Worm (Caenorhabditis elegans) whole organism, young adult: ENCODE measurements around the gene C17G10.13.
A peak's percentile ranks its signal among the peaks of the same experiment; 100 is the strongest.

Experiments
- B0261.1 ChIP-seq: sonication (generic microtip); optimal IDR thresholded peaks from 2 replicates; lab custom pipeline; 2016; ENCODE audit warnings: mild to moderate bottlenecking, missing genetic modification characterization, moderate library complexity, missing compliant biosample characterization
- B0336.3 ChIP-seq: fragments of 200-800 bp; sonication (Bioruptor generic); IDR thresholded peaks from 2 replicates; pipeline ENCODE4 v1.3.6; 2022; ENCODE audit warnings: missing genetic modification characterization, missing compliant biosample characterization
- D2030.7 ChIP-seq: fragments of 200-800 bp; sonication (Bioruptor generic); IDR thresholded peaks from 2 replicates; pipeline ENCODE4 v1.3.6; 2022; ENCODE audit warnings: missing genetic modification reagents, missing genetic modification characterization, missing compliant biosample characterization
- F23B12.7 ChIP-seq: sonication (generic microtip); optimal IDR thresholded peaks from 2 replicates; lab custom pipeline; 2017; ENCODE audit warnings: missing genetic modification characterization, mild to moderate bottlenecking, missing compliant biosample characterization, antibody characterized with exemption, moderate library complexity; ENCODE audit not compliant: insufficient read depth
- F39B2.1 ChIP-seq: fragments of 200-800 bp; sonication (Bioruptor generic); IDR thresholded peaks from 2 replicates; pipeline ENCODE4 v1.3.6; 2022; ENCODE audit warnings: missing genetic modification reagents, missing genetic modification characterization, missing compliant biosample characterization
- F55B11.4 ChIP-seq: sonication (generic microtip); optimal IDR thresholded peaks from 2 replicates; lab custom pipeline; 2016; ENCODE audit warnings: missing compliant biosample characterization, missing genetic modification characterization, borderline replicate concordance; ENCODE audit not compliant: insufficient read depth
- K11D2.4 ChIP-seq: fragments of 200-800 bp; sonication (Bioruptor generic); IDR thresholded peaks from 2 replicates; pipeline ENCODE4 v1.3.6; 2022; ENCODE audit warnings: missing genetic modification reagents, missing genetic modification characterization, missing compliant biosample characterization
- Y53F4B.3 ChIP-seq: fragments of 200-800 bp; sonication (Bioruptor generic); IDR thresholded peaks from 2 replicates; pipeline ENCODE4 v1.3.6; 2022; ENCODE audit warnings: missing genetic modification reagents, missing genetic modification characterization, missing compliant biosample characterization
- Y67H2A.10 ChIP-seq: fragments of 200-800 bp; sonication (Bioruptor generic); conservative IDR thresholded peaks from 2 replicates; pipeline ENCODE4 v1.3.6; 2022; ENCODE audit warnings: missing genetic modification reagents, missing genetic modification characterization, missing compliant biosample characterization
- akir-1 ChIP-seq: fragments of 200-800 bp; sonication (Bioruptor generic); optimal IDR thresholded peaks from 2 replicates; lab custom pipeline; 2018; ENCODE audit warnings: mild to moderate bottlenecking, missing genetic modification characterization, moderate library complexity, missing compliant biosample characterization
- ama-1 ChIP-seq, 3 experiments: fragments of 150-350 bp in 1 of 3; sonication (generic microtip) in 2 of 3; optimal IDR thresholded peaks; 2 replicates each; lab custom pipeline; 2014 to 2018; ENCODE audit warnings: missing biosample characterization in 2 of 3, missing genetic modification characterization in 2 of 3, missing genetic modification reagents in 2 of 3
- athp-1 ChIP-seq: sonication (generic microtip); optimal IDR thresholded peaks from 2 replicates; lab custom pipeline; 2017; ENCODE audit warnings: mild to moderate bottlenecking, missing genetic modification characterization, missing compliant biosample characterization
- attf-6 ChIP-seq: fragments of 200-800 bp; sonication (Bioruptor generic); IDR thresholded peaks from 2 replicates; pipeline ENCODE4 v1.3.6; 2022; ENCODE audit warnings: missing genetic modification reagents, missing genetic modification characterization, missing compliant biosample characterization
- bed-1 ChIP-seq: fragments of 200-800 bp; sonication (Bioruptor generic); IDR thresholded peaks from 2 replicates; pipeline ENCODE4 v1.3.6; 2022; ENCODE audit warnings: missing genetic modification reagents, missing genetic modification characterization, missing compliant biosample characterization
- ceh-27 ChIP-seq: fragments of 200-800 bp; sonication (Bioruptor generic); optimal IDR thresholded peaks from 2 replicates; lab custom pipeline; 2018; ENCODE audit warnings: mild to moderate bottlenecking, missing genetic modification characterization, moderate library complexity, missing compliant biosample characterization
- ceh-79 ChIP-seq: sonication (generic microtip); optimal IDR thresholded peaks from 2 replicates; lab custom pipeline; 2017; ENCODE audit warnings: mild to moderate bottlenecking, missing genetic modification characterization, missing compliant biosample characterization
- dox-1 ChIP-seq: fragments of 200-800 bp; sonication (Bioruptor generic); IDR thresholded peaks from 2 replicates; pipeline ENCODE4 v1.3.6; 2022; ENCODE audit warnings: missing genetic modification reagents, missing genetic modification characterization, missing compliant biosample characterization
- efl-1 ChIP-seq: fragments of 150-350 bp; optimal IDR thresholded peaks from 2 replicates; lab custom pipeline; 2014; ENCODE audit warnings: missing biosample characterization, missing genetic modification reagents, missing genetic modification characterization
- egl-44 ChIP-seq: fragments of 200-800 bp; sonication (Bioruptor generic); IDR thresholded peaks from 2 replicates; pipeline ENCODE4 v1.3.6; 2022; ENCODE audit warnings: missing genetic modification reagents, missing genetic modification characterization, missing compliant biosample characterization
- egrh-3 ChIP-seq: fragments of 200-800 bp; sonication (Bioruptor generic); IDR thresholded peaks from 2 replicates; pipeline ENCODE4 v1.3.6; 2022; ENCODE audit warnings: missing genetic modification reagents, missing genetic modification characterization, missing compliant biosample characterization
- gei-17 ChIP-seq: fragments of 200-800 bp; sonication (Bioruptor generic); optimal IDR thresholded peaks from 2 replicates; lab custom pipeline; 2018; ENCODE audit warnings: mild to moderate bottlenecking, missing genetic modification characterization, missing compliant biosample characterization
- hmg-20 ChIP-seq: fragments of 200-800 bp; sonication (Bioruptor generic); IDR thresholded peaks from 2 replicates; pipeline ENCODE4 v1.3.6; 2022; ENCODE audit warnings: missing genetic modification reagents, missing genetic modification characterization, missing compliant biosample characterization
- hrde-1 ChIP-seq: sonication (generic microtip); optimal IDR thresholded peaks from 2 replicates; lab custom pipeline; 2016; ENCODE audit warnings: missing genetic modification characterization, mild to moderate bottlenecking, missing compliant biosample characterization, moderate library complexity, missing genotype, missing genetic modification reagents, borderline replicate concordance
- lag-1 ChIP-seq: fragments of 200-800 bp; sonication (Bioruptor generic); IDR thresholded peaks from 2 replicates; pipeline ENCODE4 v1.3.6; 2022; ENCODE audit warnings: missing genetic modification reagents, missing genetic modification characterization, missing compliant biosample characterization
- let-607 ChIP-seq, 2 experiments: fragments of 200-800 bp in 1 of 2; sonication (Bioruptor generic) in 1 of 2; sonication (generic microtip) in 1 of 2; optimal IDR thresholded peaks; 2 replicates each; lab custom pipeline; 2016 to 2018; ENCODE audit warnings: mild to moderate bottlenecking in 2 of 2, missing compliant biosample characterization in 2 of 2, missing genetic modification characterization in 2 of 2, moderate library complexity in 2 of 2, missing genotype in 1 of 2
- lin-35 ChIP-seq, 3 experiments: fragments of 150-350 bp in 2 of 3; sonication (generic microtip) in 1 of 3; optimal IDR thresholded peaks; 2 replicates each; lab custom pipeline; 2014 to 2018; ENCODE audit warnings: missing biosample characterization in 3 of 3, missing genetic modification characterization in 3 of 3, missing genetic modification reagents in 3 of 3
- lin-40 ChIP-seq: sonication (generic microtip); optimal IDR thresholded peaks from 2 replicates; lab custom pipeline; 2016; ENCODE audit warnings: missing genetic modification characterization, mild to moderate bottlenecking, missing compliant biosample characterization, missing genotype, missing genetic modification reagents
- lin-54 ChIP-seq: fragments of 200-800 bp; sonication (Bioruptor generic); optimal IDR thresholded peaks from 2 replicates; lab custom pipeline; 2018; ENCODE audit warnings: mild to moderate bottlenecking, missing genetic modification characterization, missing compliant biosample characterization
- lir-1 ChIP-seq: fragments of 200-800 bp; sonication (Bioruptor generic); conservative IDR thresholded peaks from 2 replicates; pipeline ENCODE4 v1.3.6; 2022; ENCODE audit warnings: missing genetic modification reagents, missing genetic modification characterization, missing compliant biosample characterization
- madf-10 ChIP-seq: sonication (generic microtip); optimal IDR thresholded peaks from 2 replicates; lab custom pipeline; 2016; ENCODE audit warnings: mild to moderate bottlenecking, missing genetic modification characterization, missing compliant biosample characterization
- madf-8 ChIP-seq: fragments of 200-800 bp; sonication (Bioruptor generic); conservative IDR thresholded peaks from 2 replicates; pipeline ENCODE4 v1.3.6; 2022; ENCODE audit warnings: missing genetic modification reagents, missing genetic modification characterization, missing compliant biosample characterization
- mxl-1 ChIP-seq: sonication (generic microtip); optimal IDR thresholded peaks from 2 replicates; lab custom pipeline; 2016; ENCODE audit warnings: missing genetic modification characterization, missing compliant biosample characterization
- nfyb-1 ChIP-seq: fragments of 200-800 bp; sonication (Bioruptor generic); IDR thresholded peaks from 2 replicates; pipeline ENCODE4 v1.3.6; 2022; ENCODE audit warnings: missing genetic modification reagents, missing genetic modification characterization, missing compliant biosample characterization
- nhr-120 ChIP-seq: fragments of 200-800 bp; sonication (Bioruptor generic); IDR thresholded peaks from 2 replicates; pipeline ENCODE4 v1.3.6; 2022; ENCODE audit warnings: missing genetic modification characterization, missing compliant biosample characterization
- pbrm-1 ChIP-seq: fragments of 200-800 bp; sonication (Bioruptor generic); IDR thresholded peaks from 2 replicates; pipeline ENCODE4 v1.3.6; 2022; ENCODE audit warnings: missing genetic modification reagents, missing genetic modification characterization, missing compliant biosample characterization
- pha-4 ChIP-seq: fragments of 150-350 bp; sonication (generic microtip); optimal IDR thresholded peaks from 2 replicates; lab custom pipeline; 2014; ENCODE audit warnings: missing biosample characterization, missing genetic modification reagents, missing genetic modification characterization
- rec-8 ChIP-seq, 2 experiments: sonication (generic microtip); optimal IDR thresholded peaks; 2 replicates each; lab custom pipeline; 2016; ENCODE audit warnings: mild to moderate bottlenecking in 2 of 2, missing genetic modification characterization in 2 of 2, missing genetic modification reagents in 2 of 2, missing genotype in 2 of 2, missing biosample characterization in 1 of 2, missing compliant biosample characterization in 1 of 2, moderate library complexity in 1 of 2
- repo-1 ChIP-seq: sonication (generic microtip); optimal IDR thresholded peaks from 2 replicates; lab custom pipeline; 2017; ENCODE audit warnings: mild to moderate bottlenecking, missing genetic modification characterization, missing compliant biosample characterization
- sea-2 ChIP-seq: fragments of 200-800 bp; sonication (Bioruptor generic); IDR thresholded peaks from 2 replicates; pipeline ENCODE4 v1.3.6; 2022; ENCODE audit warnings: missing genetic modification characterization, missing compliant biosample characterization
- snpc-3.4 ChIP-seq: sonication (generic microtip); optimal IDR thresholded peaks from 2 replicates; lab custom pipeline; 2017; ENCODE audit warnings: missing genetic modification characterization, mild to moderate bottlenecking, missing compliant biosample characterization, antibody characterized with exemption, moderate library complexity, missing genotype, missing genetic modification reagents
- snpc-4 ChIP-seq, 5 experiments: fragments of 150-350 bp in 1 of 5; sonication (generic microtip) in 4 of 5; optimal IDR thresholded peaks; 2 replicates each; lab custom pipeline; 2014 to 2018; ENCODE audit warnings: missing genetic modification characterization in 5 of 5, missing biosample characterization in 3 of 5, antibody characterized with exemption in 2 of 5, mild to moderate bottlenecking in 2 of 5, missing compliant biosample characterization in 2 of 5, missing genotype in 2 of 5, moderate library complexity in 2 of 5, missing genetic modification reagents in 1 of 5
- somi-1 ChIP-seq: fragments of 200-800 bp; sonication (Bioruptor generic); optimal IDR thresholded peaks from 2 replicates; lab custom pipeline; 2018; ENCODE audit warnings: mild to moderate bottlenecking, missing genetic modification characterization, missing compliant biosample characterization
- ztf-18 ChIP-seq: sonication (generic microtip); optimal IDR thresholded peaks from 2 replicates; lab custom pipeline; 2016; ENCODE audit warnings: missing genotype, mild to moderate bottlenecking, missing genetic modification characterization, missing compliant biosample characterization
- ztf-26 ChIP-seq: sonication (generic microtip); optimal IDR thresholded peaks from 2 replicates; lab custom pipeline; 2017; ENCODE audit warnings: missing genetic modification characterization, missing compliant biosample characterization
- ztf-28 ChIP-seq: fragments of 200-800 bp; sonication (Bioruptor generic); IDR thresholded peaks from 2 replicates; pipeline ENCODE4 v1.3.6; 2022; ENCODE audit warnings: missing genetic modification reagents, missing genetic modification characterization, missing compliant biosample characterization

The C17G10.13 gene

DNA sequence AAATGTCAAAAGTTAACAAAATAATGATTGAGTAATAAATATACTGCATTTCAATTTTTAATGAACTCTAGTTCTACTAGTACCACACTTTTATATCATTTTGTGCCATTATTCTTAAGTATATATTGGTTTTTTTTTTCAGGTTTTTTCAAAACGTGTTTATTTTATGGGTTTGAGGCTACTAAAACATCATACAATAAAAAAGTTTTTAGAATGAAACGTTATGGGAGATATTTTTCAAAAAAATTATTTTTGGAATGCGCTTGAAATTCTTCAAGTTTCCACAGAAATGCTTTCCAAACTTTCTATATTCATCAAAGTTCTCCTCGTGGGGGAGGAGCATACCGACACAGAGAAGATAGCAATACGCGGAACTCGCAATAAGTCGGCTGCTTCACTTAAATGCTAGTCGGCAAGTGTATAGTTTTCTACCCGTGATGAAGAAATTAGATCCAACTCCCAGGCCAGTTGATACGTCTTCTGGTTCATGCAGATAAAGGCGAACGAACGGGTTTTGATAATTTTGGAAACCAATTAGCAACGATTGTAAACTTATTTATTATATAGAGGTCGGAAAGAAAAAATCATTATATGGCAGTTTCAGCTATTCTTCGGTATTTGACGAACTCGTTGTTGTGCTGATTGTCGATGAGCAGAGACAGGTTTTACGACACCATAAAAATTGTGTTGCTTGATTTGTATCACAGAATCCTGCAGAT is 9.9 kb upstream of the C17G10.13 start, which contains the start of gene C17G10.10 (continued):
- peak; percentile 28 for TF ChIP-seq madf-10 (tag; lab: Kevin White, UChicago)
- TF ChIP-seq pha-4 (tag; lab: Kevin White, UChicago): no peak
- peak; percentile 78 for TF ChIP-seq repo-1 (tag; lab: Kevin White, UChicago)
- peak; percentile 9 for TF ChIP-seq B0261.1 (tag; lab: Kevin White, UChicago)
- peak; percentile 83 for TF ChIP-seq ama-1 (optimal IDR thresholded peaks at IDR 0.05; lab: Kevin White, UChicago)
- TF ChIP-seq ama-1 (GFP tag; optimal IDR thresholded peaks at IDR 0.05; lab: Kevin White, UChicago): no peak
- peak; percentile 82 for TF ChIP-seq D2030.7
- peak; percentile 4 for TF ChIP-seq ceh-27 (GFP tag; lab: Kevin White, UChicago)
- peak; percentile 14 for TF ChIP-seq ztf-18 (tag; lab: Kevin White, UChicago)
- TF ChIP-seq gei-17: no peak
- TF ChIP-seq hmg-20 (GFP tag; lab: Robert Waterston, UW): 0 out of 2 replicates have a peak, but pooled peaks have one; percentile 11
- TF ChIP-seq F23B12.7 (tag; lab: Kevin White, UChicago): peak; percentile 77
- peak; percentile 75 for TF ChIP-seq lin-40
- TF ChIP-seq snpc-3.4 (tag; lab: Kevin White, UChicago): peak; percentile 97
- peak; percentile 89 for TF ChIP-seq pbrm-1 (GFP tag; lab: Robert Waterston, UW)
- 0 out of 2 replicates have a peak, but pooled peaks have one; percentile 13 for TF ChIP-seq egl-44
- no peak for TF ChIP-seq K11D2.4
- TF ChIP-seq lin-35 (GFP tag; optimal IDR thresholded peaks at IDR 0.05; lab: Kevin White, UChicago): peak in 1 of 3 experiments; percentile 38
- TF ChIP-seq ztf-28 (GFP tag; lab: Robert Waterston, UW): no peak
- peak; percentile 89 for TF ChIP-seq attf-6 (GFP tag; lab: Robert Waterston, UW)
- no peak for TF ChIP-seq somi-1 (GFP tag; lab: Kevin White, UChicago)
- peak; percentile 21 for TF ChIP-seq ztf-26
- TF ChIP-seq bed-1 (GFP tag; lab: Robert Waterston, UW): no peak
- no peak for TF ChIP-seq nhr-120
- TF ChIP-seq lir-1: no peak
- TF ChIP-seq snpc-4 (GFP tag; optimal IDR thresholded peaks at IDR 0.05; lab: Kevin White, UChicago): peak; percentile 97
- TF ChIP-seq snpc-4 (tag; optimal IDR thresholded peaks at IDR 0.05; lab: Kevin White, UChicago): peak; percentile 98 to 99 (median 98)
- TF ChIP-seq F39B2.1 (GFP tag; lab: Robert Waterston, UW): 0 out of 2 replicates have a peak, but pooled peaks have one; percentile 37
- TF ChIP-seq egrh-3 (GFP tag; lab: Robert Waterston, UW): 0 out of 2 replicates have a peak, but pooled peaks have one; percentile 8
- no peak for TF ChIP-seq Y67H2A.10
- TF ChIP-seq sea-2 (GFP tag; lab: Robert Waterston, UW): no peak
- TF ChIP-seq madf-8: peak; percentile 45
- TF ChIP-seq mxl-1 (tag; lab: Kevin White, UChicago): no peak
- TF ChIP-seq lin-54 (GFP tag; lab: Kevin White, UChicago): peak; percentile 49
- no peak for TF ChIP-seq ceh-79 (tag; lab: Kevin White, UChicago)
- TF ChIP-seq lag-1: no peak
- peak; percentile 68 for TF ChIP-seq hrde-1 (tag; lab: Kevin White, UChicago)
- peak; percentile 78 for TF ChIP-seq B0336.3 (GFP tag; lab: Robert Waterston, UW)
- peak; percentile 89 for TF ChIP-seq nfyb-1
- peak; percentile 79 for TF ChIP-seq dox-1 (GFP tag; lab: Robert Waterston, UW)
- TF ChIP-seq let-607 (tag; optimal IDR thresholded peaks at IDR 0.05; lab: Kevin White, UChicago): peak; percentile 19 to 37
- no peak for TF ChIP-seq F55B11.4 (tag; lab: Kevin White, UChicago)
- TF ChIP-seq akir-1 (GFP tag; lab: Kevin White, UChicago): no peak
- no peak for TF ChIP-seq Y53F4B.3 (GFP tag; lab: Robert Waterston, UW)
- TF ChIP-seq rec-8 (tag; optimal IDR thresholded peaks at IDR 0.05; lab: Kevin White, UChicago): no peak
- no peak for TF ChIP-seq athp-1 (tag; lab: Kevin White, UChicago)
- TF ChIP-seq efl-1 (GFP tag; lab: Kevin White, UChicago): peak; percentile 21
